Worm (Caenorhabditis elegans) whole organism, late embryonic: ENCODE results near the gene csc-1.

ENCODE experiments used
- K09A11.1 ChIP-seq: sonication (generic microtip); optimal IDR thresholded peaks from 2 replicates; lab custom pipeline; 2017; ENCODE audit warnings: antibody characterized with exemption, mild to moderate bottlenecking, missing genetic modification characterization, missing compliant biosample characterization; ENCODE audit not compliant: insufficient read depth
- Y22D7AL.16 ChIP-seq: sonication (generic microtip); optimal IDR thresholded peaks from 2 replicates; lab custom pipeline; 2016; ENCODE audit warnings: missing genetic modification characterization, missing compliant biosample characterization
- ahr-1 ChIP-seq: sonication (generic microtip); optimal IDR thresholded peaks from 2 replicates; lab custom pipeline; 2016; ENCODE audit warnings: missing genetic modification characterization, missing compliant biosample characterization
- ceh-14 ChIP-seq: sonication (generic microtip); optimal IDR thresholded peaks from 2 replicates; lab custom pipeline; 2016; ENCODE audit warnings: missing genotype, missing genetic modification characterization, missing compliant biosample characterization
- ceh-18 ChIP-seq: sonication (generic microtip); optimal IDR thresholded peaks from 2 replicates; lab custom pipeline; 2016; ENCODE audit warnings: missing genetic modification characterization, missing compliant biosample characterization
- ceh-2 ChIP-seq: sonication (generic microtip); optimal IDR thresholded peaks from 2 replicates; lab custom pipeline; 2016; ENCODE audit warnings: missing genotype, missing genetic modification characterization, missing compliant biosample characterization
- ceh-22 ChIP-seq: sonication (generic microtip); optimal IDR thresholded peaks from 2 replicates; lab custom pipeline; 2017; ENCODE audit warnings: missing biosample characterization, missing genetic modification characterization
- ceh-24 ChIP-seq: sonication (generic microtip); optimal IDR thresholded peaks from 2 replicates; lab custom pipeline; 2016; ENCODE audit warnings: mild to moderate bottlenecking, missing genetic modification characterization, missing compliant biosample characterization
- ceh-31 ChIP-seq: sonication (generic microtip); optimal IDR thresholded peaks from 2 replicates; lab custom pipeline; 2016; ENCODE audit warnings: missing genetic modification characterization, missing compliant biosample characterization
- ceh-34 ChIP-seq: sonication (generic microtip); optimal IDR thresholded peaks from 2 replicates; lab custom pipeline; 2016; ENCODE audit warnings: mild to moderate bottlenecking, missing genetic modification characterization, missing compliant biosample characterization
- ceh-48 ChIP-seq: sonication (generic microtip); optimal IDR thresholded peaks from 2 replicates; lab custom pipeline; 2016; ENCODE audit warnings: missing genetic modification characterization, inconsistent platforms, missing compliant biosample characterization
- ceh-9 ChIP-seq: sonication (generic microtip); optimal IDR thresholded peaks from 2 replicates; lab custom pipeline; 2016; ENCODE audit warnings: mild to moderate bottlenecking, missing genetic modification characterization, inconsistent platforms, missing compliant biosample characterization
- eyg-1 ChIP-seq: sonication (generic microtip); optimal IDR thresholded peaks from 2 replicates; lab custom pipeline; 2016; ENCODE audit warnings: missing genotype, missing genetic modification characterization, missing compliant biosample characterization
- fax-1 ChIP-seq: sonication (generic microtip); optimal IDR thresholded peaks from 2 replicates; lab custom pipeline; 2016; ENCODE audit warnings: missing genotype, missing genetic modification characterization, missing compliant biosample characterization
- fkh-10 ChIP-seq: fragments of 150-350 bp; optimal IDR thresholded peaks from 2 replicates; lab custom pipeline; 2014; ENCODE audit warnings: missing biosample characterization, missing genetic modification reagents, missing genetic modification characterization
- gmeb-2 ChIP-seq: sonication (generic microtip); optimal IDR thresholded peaks from 2 replicates; lab custom pipeline; 2016; ENCODE audit warnings: missing genetic modification characterization, inconsistent platforms, missing compliant biosample characterization
- hlh-15 ChIP-seq: sonication (generic microtip); optimal IDR thresholded peaks from 2 replicates; lab custom pipeline; 2016; ENCODE audit warnings: missing genetic modification characterization, missing compliant biosample characterization
- hlh-30 ChIP-seq: sonication (generic microtip); optimal IDR thresholded peaks from 2 replicates; lab custom pipeline; 2017; ENCODE audit warnings: antibody characterized with exemption, missing genetic modification characterization, missing compliant biosample characterization; ENCODE audit not compliant: insufficient read depth
- hlh-8 ChIP-seq: sonication (generic microtip); optimal IDR thresholded peaks from 2 replicates; lab custom pipeline; 2016; ENCODE audit warnings: missing genotype, missing genetic modification characterization, missing compliant biosample characterization
- lim-6 ChIP-seq: sonication (generic microtip); optimal IDR thresholded peaks from 2 replicates; lab custom pipeline; 2016; ENCODE audit warnings: missing genetic modification characterization, missing compliant biosample characterization
- madf-2 ChIP-seq: sonication (generic microtip); optimal IDR thresholded peaks from 2 replicates; lab custom pipeline; 2017; ENCODE audit warnings: missing genetic modification characterization, missing compliant biosample characterization
- mec-3 ChIP-seq: sonication (generic microtip); optimal IDR thresholded peaks from 2 replicates; lab custom pipeline; 2016; ENCODE audit warnings: borderline replicate concordance, missing genetic modification characterization, missing compliant biosample characterization
- nfya-1 ChIP-seq: sonication (generic microtip); optimal IDR thresholded peaks from 2 replicates; lab custom pipeline; 2017; ENCODE audit warnings: missing genetic modification characterization, mild to moderate bottlenecking, missing compliant biosample characterization, antibody characterized with exemption, moderate library complexity
- pha-2 ChIP-seq: sonication (generic microtip); optimal IDR thresholded peaks from 2 replicates; lab custom pipeline; 2017; ENCODE audit warnings: mild to moderate bottlenecking, missing genetic modification characterization, missing compliant biosample characterization
- pha-4 ChIP-seq: fragments of 150-350 bp; optimal IDR thresholded peaks from 2 replicates; lab custom pipeline; 2018; ENCODE audit warnings: missing biosample characterization, missing genetic modification reagents, missing genetic modification characterization
- pros-1 ChIP-seq: fragments of 150-350 bp; optimal IDR thresholded peaks from 2 replicates; lab custom pipeline; 2014; ENCODE audit warnings: missing biosample characterization, missing genetic modification reagents, missing genetic modification characterization
- ref-2 ChIP-seq: sonication (generic microtip); optimal IDR thresholded peaks from 2 replicates; lab custom pipeline; 2016; ENCODE audit warnings: missing genetic modification characterization, missing compliant biosample characterization
- rnt-1 ChIP-seq: sonication (generic microtip); optimal IDR thresholded peaks from 2 replicates; lab custom pipeline; 2016; ENCODE audit warnings: missing genetic modification characterization, missing compliant biosample characterization
- sox-2 ChIP-seq: fragments of 200-800 bp; sonication (Bioruptor generic); IDR thresholded peaks from 2 replicates; pipeline ENCODE4 v1.3.6; 2022; ENCODE audit warnings: missing genetic modification reagents, missing genetic modification characterization, missing compliant biosample characterization
- tbx-2 ChIP-seq: sonication (generic microtip); optimal IDR thresholded peaks from 2 replicates; lab custom pipeline; 2016; ENCODE audit warnings: missing genetic modification characterization, missing compliant biosample characterization
- unc-3 ChIP-seq, 2 experiments: fragments of 200-800 bp in 1 of 2; sonication (Bioruptor generic) in 1 of 2; sonication (generic microtip) in 1 of 2; conservative IDR thresholded peaks in 1 of 2; optimal IDR thresholded peaks in 1 of 2; 2 replicates each; pipeline versions ENCODE4 v1.3.6 to Lab custom; 2016 to 2022; ENCODE audit warnings: missing compliant biosample characterization in 2 of 2, missing genetic modification characterization in 2 of 2, missing genetic modification reagents in 1 of 2
- unc-42 ChIP-seq: sonication (generic microtip); optimal IDR thresholded peaks from 2 replicates; lab custom pipeline; 2016; ENCODE audit warnings: missing genotype, missing genetic modification characterization, missing compliant biosample characterization
- unc-55 ChIP-seq: sonication (generic microtip); optimal IDR thresholded peaks from 2 replicates; lab custom pipeline; 2017; ENCODE audit warnings: missing biosample characterization, missing genetic modification reagents, missing genetic modification characterization
- zip-5 ChIP-seq: sonication (generic microtip); optimal IDR thresholded peaks from 2 replicates; lab custom pipeline; 2016; ENCODE audit warnings: missing genetic modification characterization, missing compliant biosample characterization

The csc-1 gene

DNA sequence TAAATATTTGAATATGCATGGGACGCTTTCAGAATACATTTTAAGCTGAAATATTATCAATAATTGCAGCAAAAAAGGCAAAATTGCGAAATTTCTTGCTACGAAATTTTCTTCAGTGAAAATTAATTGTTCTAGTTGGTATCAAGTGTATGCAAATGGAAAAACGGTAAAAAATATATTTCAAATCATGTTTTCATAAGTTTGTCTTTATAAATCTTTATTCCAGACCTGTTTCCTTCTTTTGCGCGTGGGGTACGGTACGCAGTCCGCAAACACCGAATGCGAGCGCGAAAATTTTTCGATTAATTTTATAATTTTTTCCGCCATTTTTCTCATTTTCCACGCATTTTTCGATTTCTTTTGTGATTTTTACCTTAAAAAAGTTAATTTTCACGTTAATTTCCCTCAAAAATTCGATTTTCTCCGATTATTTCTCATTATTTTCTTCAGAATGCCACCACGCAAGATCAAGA, at the start of gene csc-1, which contains the start of gene fbxc-23:
TSS of gene csc-1 (plus strand) at position 451 of the 473 bp plus-strand sequence.
TSS of gene fbxc-23 (minus strand) at position 51 of the 473 bp plus-strand sequence.
- TF ChIP-seq ceh-24 (tag; lab: Kevin White, UChicago) (no peak), hlh-8 (tag; lab: Kevin White, UChicago) (no peak), unc-42 (tag; lab: Kevin White, UChicago) (peak; percentile 16), nfya-1 (peak; percentile 53)

DNA sequence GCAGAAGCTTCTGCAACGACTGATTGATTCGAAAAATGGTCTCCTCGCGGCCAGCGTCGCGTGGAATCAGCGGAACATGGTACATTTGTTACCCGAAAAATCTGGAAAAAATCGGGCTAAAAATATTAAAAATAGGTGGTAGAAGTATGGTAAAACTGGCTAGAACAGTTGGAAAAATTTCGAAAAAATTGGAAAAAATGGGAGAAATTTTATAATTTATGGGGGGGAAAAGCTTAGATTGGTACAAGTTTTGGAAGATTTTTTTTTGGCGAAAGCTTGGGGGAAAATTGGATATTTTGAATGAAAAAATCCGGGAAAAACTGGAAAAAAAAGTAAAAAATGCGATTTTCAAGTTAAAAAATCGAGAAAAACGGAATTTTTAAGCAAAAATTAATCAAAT, 49.2 kb upstream of the csc-1 start, which contains the start of gene ddl-2:
TSS of gene ddl-2 (minus strand) at position 101 of the 400 bp plus-strand sequence.
- TF ChIP-seq ceh-14 (tag; lab: Kevin White, UChicago) = no peak
- no peak for TF ChIP-seq gmeb-2 (tag; lab: Kevin White, UChicago)
- no peak for TF ChIP-seq hlh-15
- TF ChIP-seq Y22D7AL.16 (tag; lab: Kevin White, UChicago) = no peak
- no peak for TF ChIP-seq rnt-1 (tag; lab: Kevin White, UChicago)
- TF ChIP-seq ceh-2 (tag; lab: Kevin White, UChicago) = no peak
- no peak for TF ChIP-seq fax-1
- TF ChIP-seq madf-2 (tag; lab: Kevin White, UChicago) = no peak
- TF ChIP-seq pha-4 = no peak
- TF ChIP-seq lim-6 = no peak
- no peak for TF ChIP-seq unc-42 (tag; lab: Kevin White, UChicago)
- TF ChIP-seq hlh-8 (tag; lab: Kevin White, UChicago) = no peak
- no peak for TF ChIP-seq unc-55 (GFP tag; lab: Kevin White, UChicago)
- no peak for TF ChIP-seq ceh-24 (tag; lab: Kevin White, UChicago)

DNA sequence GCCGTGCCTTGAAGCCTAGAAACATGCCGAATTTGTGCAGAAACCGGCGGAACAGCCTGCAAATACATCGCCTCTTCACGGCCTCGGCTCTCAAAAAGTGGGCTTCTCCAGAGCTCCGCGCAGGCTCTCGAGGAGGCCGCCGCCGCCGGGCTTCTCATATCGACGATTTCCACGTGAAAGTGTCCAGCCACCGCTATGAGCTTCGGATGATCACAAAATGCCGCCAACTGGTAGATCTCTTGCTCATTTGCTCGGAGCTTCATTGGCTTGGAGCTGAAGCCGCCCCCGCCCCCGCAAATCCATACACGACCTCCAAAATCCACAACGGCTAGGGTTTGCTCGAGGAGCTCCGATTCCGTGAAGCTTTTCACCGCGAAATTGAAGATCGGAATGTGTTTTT, 36.2 kb upstream of the csc-1 start:
- TF ChIP-seq mec-3 (tag; lab: Kevin White, UChicago) (peak; percentile 80), Y22D7AL.16 (tag; lab: Kevin White, UChicago) (no peak), ref-2 (no peak)

DNA sequence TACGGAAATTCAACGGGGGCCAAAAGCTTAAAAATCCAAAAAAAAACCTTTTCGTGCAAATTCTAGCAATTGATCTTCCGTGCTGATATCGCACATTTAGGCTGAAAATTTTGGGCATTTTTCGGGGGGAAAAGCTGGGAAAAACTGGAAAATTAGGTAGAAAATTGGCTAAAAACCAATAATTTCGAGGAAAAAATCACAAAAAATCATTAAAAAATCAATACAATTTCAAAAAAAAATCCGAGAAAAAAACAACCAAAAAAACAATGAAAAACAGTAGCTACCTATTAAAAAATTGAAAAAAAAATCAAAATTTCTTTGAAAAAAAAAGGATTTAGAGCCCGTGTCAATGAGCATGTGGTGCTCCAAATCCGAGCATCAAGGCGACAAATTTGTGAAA, 28.9 kb upstream of the csc-1 start, which contains the start of gene Y48E1B.3:
TSS of gene Y48E1B.3 (minus strand) at position 101 of the 400 bp plus-strand sequence.
- no peak for TF ChIP-seq pha-4
- TF ChIP-seq sox-2 (GFP tag; lab: Robert Waterston, UW) = no peak
- no peak for TF ChIP-seq eyg-1 (tag; lab: Kevin White, UChicago)
- TF ChIP-seq ceh-31 = no peak
- no peak for TF ChIP-seq tbx-2 (tag; lab: Kevin White, UChicago)
- no peak for TF ChIP-seq zip-5 (tag; lab: Kevin White, UChicago)
- no peak for TF ChIP-seq unc-55 (GFP tag; lab: Kevin White, UChicago)
- TF ChIP-seq hlh-8 (tag; lab: Kevin White, UChicago) = no peak
- no peak for TF ChIP-seq K09A11.1 (tag; lab: Kevin White, UChicago)

DNA sequence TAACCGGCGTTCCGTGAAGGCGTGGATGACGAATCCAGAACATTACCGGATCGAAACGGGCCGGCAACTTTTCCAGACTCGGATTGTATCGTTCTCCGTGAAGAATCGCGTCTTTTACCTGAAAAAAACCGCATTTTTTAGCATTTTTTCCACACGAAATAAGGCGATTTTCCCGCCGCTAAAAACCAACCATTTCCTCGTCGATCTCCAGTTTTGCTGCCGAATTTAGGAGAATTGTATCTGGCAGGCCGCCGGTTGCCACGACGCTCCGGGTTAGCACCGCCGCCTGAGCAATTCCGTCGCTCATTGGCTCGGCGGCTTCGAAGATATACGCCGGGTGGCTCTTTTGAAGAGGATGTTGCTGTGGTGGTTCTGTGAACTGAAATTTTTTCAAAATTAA, 22.4 kb upstream of the csc-1 start:
- TF ChIP-seq pha-2 (tag; lab: Kevin White, UChicago) = no peak
- no peak for TF ChIP-seq ahr-1
- no peak for TF ChIP-seq hlh-8 (tag; lab: Kevin White, UChicago)
- no peak for TF ChIP-seq fkh-10

DNA sequence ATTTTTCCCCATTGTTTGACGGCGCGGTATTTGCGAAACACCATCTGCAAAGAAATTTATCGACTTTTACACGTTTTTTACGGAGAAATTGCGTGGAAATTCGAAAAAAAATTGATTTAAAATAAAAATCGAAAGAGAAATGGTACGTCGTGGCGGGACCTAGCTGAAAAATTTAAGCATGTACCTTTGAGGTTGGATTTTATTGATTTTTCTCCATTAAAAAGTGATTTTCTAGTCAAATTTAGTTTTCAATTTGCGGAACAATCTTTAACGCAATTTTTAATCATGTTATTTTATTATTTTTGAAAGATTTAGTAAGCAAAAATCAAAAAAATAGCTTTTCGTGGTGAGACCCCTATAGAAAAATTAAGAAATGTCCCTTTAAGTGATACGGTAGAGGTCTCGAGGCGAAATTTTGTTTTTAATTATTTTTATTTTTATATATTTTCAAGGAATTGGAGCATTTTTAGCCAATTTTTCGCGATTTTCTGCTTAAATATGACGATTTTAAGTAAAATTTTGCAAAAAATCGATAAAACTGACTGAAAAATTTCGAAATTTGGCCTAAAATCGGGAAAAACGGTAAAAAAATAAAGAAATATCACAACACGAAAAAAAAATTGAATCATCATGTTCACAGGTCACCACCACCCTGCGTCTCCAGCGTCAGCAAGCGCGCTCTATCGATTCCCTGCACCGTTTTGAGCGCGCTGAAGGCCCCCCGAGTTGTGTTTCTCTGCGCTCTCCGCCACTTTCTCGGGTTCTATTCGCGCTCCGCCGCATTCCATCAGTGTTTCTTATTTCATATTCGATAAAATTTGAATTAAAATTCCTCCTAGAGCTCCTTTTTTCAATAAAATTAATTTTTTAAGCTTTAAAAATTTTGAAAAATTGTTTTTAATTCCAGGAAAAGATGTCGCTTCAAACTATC, 21.5 kb upstream of the csc-1 start, which contains the start of the genes mrpl-37 and lin-38:
TSS of gene mrpl-37 (minus strand) at position 51 of the 931 bp plus-strand sequence.
TSS of gene lin-38 (plus strand) at position 908 of the 931 bp plus-strand sequence.
- TF ChIP-seq ceh-18 (tag; lab: Kevin White, UChicago) = peak; percentile 33
- peak; percentile 50 for TF ChIP-seq tbx-2 (tag; lab: Kevin White, UChicago)
- peak; percentile 75 for TF ChIP-seq unc-42 (tag; lab: Kevin White, UChicago)
- TF ChIP-seq ceh-31 = peak; percentile 70
- no peak for TF ChIP-seq Y22D7AL.16 (tag; lab: Kevin White, UChicago)
- peak; percentile 69 for TF ChIP-seq ceh-48 (tag; lab: Kevin White, UChicago)
- no peak for TF ChIP-seq zip-5 (tag; lab: Kevin White, UChicago)
- peak; percentile 62 for TF ChIP-seq hlh-30 (tag; lab: Kevin White, UChicago)
- TF ChIP-seq nfya-1 = peak; percentile 67
- no peak for TF ChIP-seq unc-3 (GFP tag; conservative IDR thresholded peaks at IDR 0.05; lab: Robert Waterston, UW)
- peak; percentile 3 for TF ChIP-seq unc-3 (tag; optimal IDR thresholded peaks at IDR 0.05; lab: Kevin White, UChicago)
- peak; percentile 52 for TF ChIP-seq ceh-34 (tag; lab: Kevin White, UChicago)
- no peak for TF ChIP-seq ceh-22 (tag; lab: Kevin White, UChicago)
- peak; percentile 16 for TF ChIP-seq pros-1 (tag; lab: Kevin White, UChicago)
- no peak for TF ChIP-seq ceh-9 (tag; lab: Kevin White, UChicago)
